Worm (Caenorhabditis elegans) whole organism, L4 larva: ENCODE data around the gene sri-38.

ENCODE experiments used
- ZK546.5 ChIP-seq, 2 experiments: sonication (generic microtip); optimal IDR thresholded peaks; 2 replicates each; lab custom pipeline; 2017; ENCODE audit warnings: missing biosample characterization in 2 of 2, missing genetic modification characterization in 2 of 2
- ama-1 ChIP-seq: fragments of 150-350 bp; optimal IDR thresholded peaks from 2 replicates; lab custom pipeline; 2014; ENCODE audit warnings: inconsistent platforms, mixed read lengths
- ceh-62 ChIP-seq: sonication (generic microtip); optimal IDR thresholded peaks from 2 replicates; lab custom pipeline; 2017; ENCODE audit warnings: missing biosample characterization, missing genetic modification characterization
- daf-12 ChIP-seq: fragments of 150-350 bp; optimal IDR thresholded peaks from 2 replicates; lab custom pipeline; 2014; ENCODE audit warnings: missing biosample characterization, missing genetic modification reagents, missing genetic modification characterization
- egl-27 ChIP-seq: sonication (generic microtip); optimal IDR thresholded peaks from 3 replicates; lab custom pipeline; 2017; ENCODE audit warnings: missing biosample characterization, missing genetic modification reagents, missing genetic modification characterization
- fkh-10 ChIP-seq: fragments of 150-350 bp; optimal IDR thresholded peaks from 2 replicates; lab custom pipeline; 2014; ENCODE audit warnings: missing biosample characterization, missing genetic modification reagents, missing genetic modification characterization
- nhr-77 ChIP-seq: fragments of 150-350 bp; optimal IDR thresholded peaks from 2 replicates; lab custom pipeline; 2014; ENCODE audit warnings: missing biosample characterization, missing genetic modification characterization
- pha-4 ChIP-seq, 2 experiments: fragments of 150-350 bp in 1 of 2; fragments of 200-800 bp in 1 of 2; sonication (Bioruptor generic) in 1 of 2; IDR thresholded peaks in 1 of 2; optimal IDR thresholded peaks in 1 of 2; 2 replicates each; pipeline versions ENCODE4 v1.3.6 to Lab custom; 2014 to 2022; ENCODE audit warnings: missing genetic modification characterization in 2 of 2, missing genetic modification reagents in 2 of 2, missing biosample characterization in 1 of 2, missing compliant biosample characterization in 1 of 2
- rbr-2 ChIP-seq: sonication (generic microtip); optimal IDR thresholded peaks from 2 replicates; lab custom pipeline; 2016; ENCODE audit warnings: missing genotype, missing genetic modification characterization, missing compliant biosample characterization
- sdz-12 ChIP-seq: fragments of 200-800 bp; sonication (Bioruptor generic); optimal IDR thresholded peaks from 2 replicates; lab custom pipeline; 2018; ENCODE audit warnings: mild to moderate bottlenecking, missing genetic modification characterization, missing compliant biosample characterization
- snpc-1.2 ChIP-seq: fragments of 200-800 bp; sonication (Bioruptor generic); IDR thresholded peaks from 2 replicates; pipeline ENCODE4 v1.3.6; 2022; ENCODE audit warnings: missing genetic modification reagents, missing genetic modification characterization, missing compliant biosample characterization
- unc-39 ChIP-seq: sonication (generic microtip); optimal IDR thresholded peaks from 2 replicates; lab custom pipeline; 2017; ENCODE audit warnings: missing biosample characterization, missing genetic modification characterization

DNA sequence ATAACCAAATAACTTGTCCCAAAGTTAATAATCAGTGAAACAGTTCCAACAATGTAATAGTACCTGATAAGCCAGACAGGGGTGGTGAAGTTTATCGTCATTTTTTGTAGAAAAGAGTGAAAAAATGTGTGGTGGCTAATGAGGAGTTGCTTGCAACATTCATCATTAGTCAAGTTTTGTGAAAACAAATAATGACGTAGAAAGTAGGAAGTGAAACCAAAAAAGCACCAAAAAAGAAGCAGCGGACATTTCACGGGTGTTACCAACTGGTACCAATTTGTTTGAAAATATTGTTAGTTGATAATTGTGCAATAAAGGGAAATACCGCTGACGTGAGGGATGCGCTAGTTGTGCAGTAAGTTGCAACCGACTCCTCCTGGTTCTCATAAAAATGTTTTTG is 25.2 kb upstream of the sri-38 start, which contains the start of gene sri-36:
- TF ChIP-seq ama-1 (lab: Kevin White, UChicago): no peak
- no peak for TF ChIP-seq fkh-10
- no peak for TF ChIP-seq pha-4 (GFP tag; IDR thresholded peaks at IDR 0.05; lab: Robert Waterston, UW)
- TF ChIP-seq pha-4 (tag; optimal IDR thresholded peaks at IDR 0.05; lab: Kevin White, UChicago): no peak
- no peak for TF ChIP-seq egl-27
- TF ChIP-seq rbr-2 (tag; lab: Kevin White, UChicago): no peak
- no peak for TF ChIP-seq snpc-1.2 (GFP tag; lab: Robert Waterston, UW)
- TF ChIP-seq unc-39 (tag; lab: Kevin White, UChicago): no peak
- no peak for TF ChIP-seq nhr-77
- TF ChIP-seq ZK546.5 (tag; optimal IDR thresholded peaks at IDR 0.05; lab: Kevin White, UChicago): no peak
- TF ChIP-seq daf-12: no peak
- no peak for TF ChIP-seq ceh-62
- no peak for TF ChIP-seq sdz-12 (GFP tag; lab: Kevin White, UChicago)
